Worm (Caenorhabditis elegans) whole organism, young adult: Measurements from ENCODE around the gene R10E9.3.
A peak's percentile ranks its signal among the peaks of the same experiment; 100 is the strongest.
"Not testable (repeated sequence)": the region's sequence is repeated elsewhere in the genome, so short reads cannot be mapped to it uniquely, and the experiment has no call there.

Source experiments
- B0035.1 ChIP-seq: sonication (generic microtip); optimal IDR thresholded peaks from 2 replicates; lab custom pipeline; 2016; ENCODE audit warnings: missing genetic modification characterization, mild to moderate bottlenecking, missing compliant biosample characterization, missing genotype, missing genetic modification reagents
- B0261.1 ChIP-seq: sonication (generic microtip); optimal IDR thresholded peaks from 2 replicates; lab custom pipeline; 2016; ENCODE audit warnings: mild to moderate bottlenecking, missing genetic modification characterization, moderate library complexity, missing compliant biosample characterization
- C17E4.6 ChIP-seq: fragments of 200-800 bp; sonication (Bioruptor generic); IDR thresholded peaks from 2 replicates; pipeline ENCODE4 v1.3.6; 2022; ENCODE audit warnings: missing genetic modification reagents, missing genetic modification characterization, missing compliant biosample characterization
- D2030.7 ChIP-seq: fragments of 200-800 bp; sonication (Bioruptor generic); IDR thresholded peaks from 2 replicates; pipeline ENCODE4 v1.3.6; 2022; ENCODE audit warnings: missing genetic modification reagents, missing genetic modification characterization, missing compliant biosample characterization
- F33H1.4 ChIP-seq: fragments of 200-800 bp; sonication (Bioruptor generic); IDR thresholded peaks from 2 replicates; pipeline ENCODE4 v1.3.6; 2022; ENCODE audit warnings: missing genetic modification reagents, missing genetic modification characterization, missing compliant biosample characterization
- F49E8.2 ChIP-seq: sonication (generic microtip); optimal IDR thresholded peaks from 3 replicates; lab custom pipeline; 2017; ENCODE audit warnings: missing genetic modification characterization, mild to moderate bottlenecking, missing compliant biosample characterization, antibody characterized with exemption, moderate library complexity; ENCODE audit not compliant: insufficient read depth
- F55B11.4 ChIP-seq: sonication (generic microtip); optimal IDR thresholded peaks from 2 replicates; lab custom pipeline; 2016; ENCODE audit warnings: missing compliant biosample characterization, missing genetic modification characterization, borderline replicate concordance; ENCODE audit not compliant: insufficient read depth
- K11D2.4 ChIP-seq: fragments of 200-800 bp; sonication (Bioruptor generic); IDR thresholded peaks from 2 replicates; pipeline ENCODE4 v1.3.6; 2022; ENCODE audit warnings: missing genetic modification reagents, missing genetic modification characterization, missing compliant biosample characterization
- K12H6.12 ChIP-seq: fragments of 200-800 bp; sonication (Bioruptor generic); optimal IDR thresholded peaks from 2 replicates; lab custom pipeline; 2018; ENCODE audit warnings: mild to moderate bottlenecking, missing genetic modification characterization, missing compliant biosample characterization
- T07F8.4 ChIP-seq: sonication (generic microtip); optimal IDR thresholded peaks from 2 replicates; lab custom pipeline; 2016; ENCODE audit warnings: mild to moderate bottlenecking, missing genetic modification characterization, moderate library complexity, missing compliant biosample characterization
- ZK185.1 ChIP-seq: sonication (generic microtip); optimal IDR thresholded peaks from 2 replicates; lab custom pipeline; 2016; ENCODE audit warnings: mild to moderate bottlenecking, missing genetic modification characterization, missing compliant biosample characterization; ENCODE audit not compliant: poor library complexity, severe bottlenecking
- ama-1 ChIP-seq, 3 experiments: fragments of 150-350 bp in 1 of 3; sonication (generic microtip) in 2 of 3; optimal IDR thresholded peaks; 2 replicates each; lab custom pipeline; 2014 to 2018; ENCODE audit warnings: missing biosample characterization in 2 of 3, missing genetic modification characterization in 2 of 3, missing genetic modification reagents in 2 of 3
- aptf-2 ChIP-seq: fragments of 200-800 bp; sonication (Bioruptor generic); conservative IDR thresholded peaks from 2 replicates; pipeline ENCODE4 v1.3.6; 2022; ENCODE audit warnings: missing genetic modification reagents, missing genetic modification characterization, missing compliant biosample characterization
- aptf-3 ChIP-seq: fragments of 200-800 bp; sonication (Bioruptor generic); IDR thresholded peaks from 2 replicates; pipeline ENCODE4 v1.3.6; 2022; ENCODE audit warnings: missing genetic modification characterization, missing compliant biosample characterization
- atf-7 ChIP-seq: sonication (generic microtip); optimal IDR thresholded peaks from 2 replicates; lab custom pipeline; 2017; ENCODE audit warnings: mild to moderate bottlenecking, missing genetic modification characterization, missing compliant biosample characterization
- attf-5 ChIP-seq: fragments of 200-800 bp; sonication (Bioruptor generic); optimal IDR thresholded peaks from 2 replicates; lab custom pipeline; 2018; ENCODE audit warnings: mild to moderate bottlenecking, missing genetic modification characterization, missing compliant biosample characterization
- attf-6 ChIP-seq: fragments of 200-800 bp; sonication (Bioruptor generic); IDR thresholded peaks from 2 replicates; pipeline ENCODE4 v1.3.6; 2022; ENCODE audit warnings: missing genetic modification reagents, missing genetic modification characterization, missing compliant biosample characterization
- bed-1 ChIP-seq: fragments of 200-800 bp; sonication (Bioruptor generic); IDR thresholded peaks from 2 replicates; pipeline ENCODE4 v1.3.6; 2022; ENCODE audit warnings: missing genetic modification reagents, missing genetic modification characterization, missing compliant biosample characterization
- ceh-40 ChIP-seq: fragments of 200-800 bp; sonication (Bioruptor generic); IDR thresholded peaks from 2 replicates; pipeline ENCODE4 v1.3.6; 2022; ENCODE audit warnings: missing genetic modification characterization, missing compliant biosample characterization
- dox-1 ChIP-seq: fragments of 200-800 bp; sonication (Bioruptor generic); IDR thresholded peaks from 2 replicates; pipeline ENCODE4 v1.3.6; 2022; ENCODE audit warnings: missing genetic modification reagents, missing genetic modification characterization, missing compliant biosample characterization
- egl-18 ChIP-seq: fragments of 200-800 bp; sonication (Bioruptor generic); IDR thresholded peaks from 2 replicates; pipeline ENCODE4 v1.3.6; 2022; ENCODE audit warnings: missing genetic modification reagents, missing genetic modification characterization, missing compliant biosample characterization
- hlh-12 ChIP-seq: sonication (generic microtip); optimal IDR thresholded peaks from 2 replicates; lab custom pipeline; 2016; ENCODE audit warnings: missing genetic modification characterization, missing compliant biosample characterization
- hmg-1.2 ChIP-seq: fragments of 200-800 bp; sonication (Bioruptor generic); IDR thresholded peaks from 2 replicates; pipeline ENCODE4 v1.3.6; 2022; ENCODE audit warnings: missing genetic modification reagents, missing genetic modification characterization, missing compliant biosample characterization
- let-526 ChIP-seq: fragments of 200-800 bp; sonication (Bioruptor generic); IDR thresholded peaks from 2 replicates; pipeline ENCODE4 v1.3.6; 2022; ENCODE audit warnings: missing genetic modification reagents, missing genetic modification characterization, missing compliant biosample characterization
- lin-54 ChIP-seq: fragments of 200-800 bp; sonication (Bioruptor generic); optimal IDR thresholded peaks from 2 replicates; lab custom pipeline; 2018; ENCODE audit warnings: mild to moderate bottlenecking, missing genetic modification characterization, missing compliant biosample characterization
- lir-1 ChIP-seq: fragments of 200-800 bp; sonication (Bioruptor generic); conservative IDR thresholded peaks from 2 replicates; pipeline ENCODE4 v1.3.6; 2022; ENCODE audit warnings: missing genetic modification reagents, missing genetic modification characterization, missing compliant biosample characterization
- madf-6 ChIP-seq: fragments of 200-800 bp; sonication (Bioruptor generic); IDR thresholded peaks from 2 replicates; pipeline ENCODE4 v1.3.6; 2022; ENCODE audit warnings: missing genetic modification reagents, missing genetic modification characterization, missing compliant biosample characterization
- madf-8 ChIP-seq: fragments of 200-800 bp; sonication (Bioruptor generic); conservative IDR thresholded peaks from 2 replicates; pipeline ENCODE4 v1.3.6; 2022; ENCODE audit warnings: missing genetic modification reagents, missing genetic modification characterization, missing compliant biosample characterization
- mcd-1 ChIP-seq: fragments of 200-800 bp; sonication (Bioruptor generic); IDR thresholded peaks from 2 replicates; pipeline ENCODE4 v1.3.6; 2022; ENCODE audit warnings: missing genetic modification reagents, missing genetic modification characterization, missing compliant biosample characterization
- mes-4 ChIP-seq: sonication (generic microtip); optimal IDR thresholded peaks from 2 replicates; lab custom pipeline; 2016; ENCODE audit warnings: missing genotype, missing genetic modification characterization, missing compliant biosample characterization
- nfya-2 ChIP-seq: fragments of 200-800 bp; sonication (Bioruptor generic); IDR thresholded peaks from 2 replicates; pipeline ENCODE4 v1.3.6; 2022; ENCODE audit warnings: missing genetic modification reagents, missing genetic modification characterization, missing compliant biosample characterization
- nhr-179 ChIP-seq: sonication (generic microtip); optimal IDR thresholded peaks from 2 replicates; lab custom pipeline; 2016; ENCODE audit warnings: mild to moderate bottlenecking, missing genetic modification characterization, missing compliant biosample characterization
- pbrm-1 ChIP-seq: fragments of 200-800 bp; sonication (Bioruptor generic); IDR thresholded peaks from 2 replicates; pipeline ENCODE4 v1.3.6; 2022; ENCODE audit warnings: missing genetic modification reagents, missing genetic modification characterization, missing compliant biosample characterization
- pha-4 ChIP-seq: fragments of 150-350 bp; sonication (generic microtip); optimal IDR thresholded peaks from 2 replicates; lab custom pipeline; 2014; ENCODE audit warnings: missing biosample characterization, missing genetic modification reagents, missing genetic modification characterization
- rcor-1 ChIP-seq: fragments of 200-800 bp; sonication (Bioruptor generic); IDR thresholded peaks from 2 replicates; pipeline ENCODE4 v1.3.6; 2022; ENCODE audit warnings: missing genetic modification reagents, missing genetic modification characterization, missing compliant biosample characterization
- rpc-1 ChIP-seq, 2 experiments: fragments of 150-350 bp in 1 of 2; sonication (generic microtip) in 1 of 2; optimal IDR thresholded peaks; 2 replicates each; lab custom pipeline; 2014 to 2018; ENCODE audit warnings: missing biosample characterization in 1 of 2, missing genetic modification characterization in 1 of 2, missing genetic modification reagents in 1 of 2, missing genotype in 1 of 2
- snpc-1.1 ChIP-seq: sonication (generic microtip); optimal IDR thresholded peaks from 2 replicates; lab custom pipeline; 2017; ENCODE audit warnings: missing genetic modification characterization, mild to moderate bottlenecking, missing compliant biosample characterization, antibody characterized with exemption, moderate library complexity, missing genotype, missing genetic modification reagents; ENCODE audit not compliant: insufficient read depth
- snpc-4 ChIP-seq, 5 experiments: fragments of 150-350 bp in 1 of 5; sonication (generic microtip) in 4 of 5; optimal IDR thresholded peaks; 2 replicates each; lab custom pipeline; 2014 to 2018; ENCODE audit warnings: missing genetic modification characterization in 5 of 5, missing biosample characterization in 3 of 5, antibody characterized with exemption in 2 of 5, mild to moderate bottlenecking in 2 of 5, missing compliant biosample characterization in 2 of 5, missing genotype in 2 of 5, moderate library complexity in 2 of 5, missing genetic modification reagents in 1 of 5
- somi-1 ChIP-seq: fragments of 200-800 bp; sonication (Bioruptor generic); optimal IDR thresholded peaks from 2 replicates; lab custom pipeline; 2018; ENCODE audit warnings: mild to moderate bottlenecking, missing genetic modification characterization, missing compliant biosample characterization
- unc-130 ChIP-seq: sonication (generic microtip); optimal IDR thresholded peaks from 2 replicates; lab custom pipeline; 2016; ENCODE audit warnings: missing genetic modification reagents, missing genetic modification characterization, missing compliant biosample characterization
- xnd-1 ChIP-seq: sonication (generic microtip); optimal IDR thresholded peaks from 2 replicates; lab custom pipeline; 2016; ENCODE audit warnings: missing genotype, missing genetic modification reagents, missing genetic modification characterization, missing compliant biosample characterization
- ztf-18 ChIP-seq: sonication (generic microtip); optimal IDR thresholded peaks from 2 replicates; lab custom pipeline; 2016; ENCODE audit warnings: missing genotype, mild to moderate bottlenecking, missing genetic modification characterization, missing compliant biosample characterization
- ztf-25 ChIP-seq: fragments of 200-800 bp; sonication (Bioruptor generic); IDR thresholded peaks from 2 replicates; pipeline ENCODE4 v1.3.6; 2022; ENCODE audit warnings: missing genetic modification reagents, missing genetic modification characterization, missing compliant biosample characterization
- ztf-26 ChIP-seq: sonication (generic microtip); optimal IDR thresholded peaks from 2 replicates; lab custom pipeline; 2017; ENCODE audit warnings: missing genetic modification characterization, missing compliant biosample characterization
- ztf-28 ChIP-seq: fragments of 200-800 bp; sonication (Bioruptor generic); IDR thresholded peaks from 2 replicates; pipeline ENCODE4 v1.3.6; 2022; ENCODE audit warnings: missing genetic modification reagents, missing genetic modification characterization, missing compliant biosample characterization

The R10E9.3 gene

ce11 chrIII:4001449-4001848, 41.4 kb downstream of the R10E9.3 start:
- TF ChIP-seq snpc-1.1 (tag; lab: Kevin White, UChicago) (peak; percentile 9), snpc-4 (tag; optimal IDR thresholded peaks at IDR 0.05; lab: Kevin White, UChicago) (peak in 3 of 4 experiments; percentile 16 to 78 (median 66))
- not testable (repeated sequence) for TF ChIP-seq snpc-4 (GFP tag; optimal IDR thresholded peaks at IDR 0.05; lab: Kevin White, UChicago)

DNA sequence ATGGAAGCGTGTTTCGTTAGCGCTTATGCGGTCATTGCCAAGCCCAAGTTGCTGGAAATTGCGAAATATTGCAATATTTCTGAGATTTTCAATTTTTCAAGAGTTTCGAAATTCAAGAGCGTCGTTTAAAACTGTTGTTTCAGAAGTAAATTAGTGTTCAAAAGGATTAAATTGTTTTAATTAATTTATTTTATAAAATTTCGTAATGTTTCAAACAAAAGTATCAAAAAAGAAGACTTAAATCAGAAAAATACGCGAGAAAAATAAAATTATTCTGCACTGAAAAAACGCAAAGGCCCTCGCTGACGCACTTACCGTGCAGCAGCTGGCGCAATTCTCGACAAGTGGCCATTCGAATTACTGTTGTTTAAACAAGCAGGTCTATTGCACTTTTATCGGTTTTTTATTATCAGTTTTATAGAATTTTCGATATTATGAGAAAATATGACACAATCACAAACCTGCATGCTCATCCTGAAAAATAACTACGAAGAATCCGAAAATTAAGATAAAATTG, 44.1 kb downstream of the R10E9.3 start, which contains the start of gene tif-1A:
Gene tif-1A (minus strand): TSS at position 51 of the 517 bp plus-strand sequence.
- TF ChIP-seq dox-1 (GFP tag; lab: Robert Waterston, UW) (peak; percentile 91), bed-1 (GFP tag; lab: Robert Waterston, UW) (no peak), pbrm-1 (GFP tag; lab: Robert Waterston, UW) (peak; percentile 82), D2030.7 (peak; percentile 65), ztf-25 (GFP tag; lab: Robert Waterston, UW) (no peak), let-526 (GFP tag; lab: Robert Waterston, UW) (no peak), unc-130 (GFP tag; lab: Kevin White, UChicago) (no peak), ztf-28 (GFP tag; lab: Robert Waterston, UW) (no peak), hmg-1.2 (GFP tag; lab: Robert Waterston, UW) (peak; percentile 51; the same call in 1 of the 2 replicates), ztf-26 (peak; percentile 25), C17E4.6 (GFP tag; lab: Robert Waterston, UW) (no peak), xnd-1 (tag; lab: Kevin White, UChicago) (peak; percentile 19), nfya-2 (GFP tag; lab: Robert Waterston, UW) (no peak), rcor-1 (GFP tag; lab: Robert Waterston, UW) (peak; percentile 52; the same call in 1 of the 2 replicates), attf-6 (GFP tag; lab: Robert Waterston, UW) (no peak), ZK185.1 (tag; lab: Kevin White, UChicago) (peak; percentile 66), ztf-18 (tag; lab: Kevin White, UChicago) (peak; percentile 97), madf-8 (GFP tag; lab: Robert Waterston, UW) (peak; percentile 48; the same call in 1 of the 2 replicates), lin-54 (GFP tag; lab: Kevin White, UChicago) (peak; percentile 83), mes-4 (no peak), K11D2.4 (GFP tag; lab: Robert Waterston, UW) (peak; percentile 58; the same call in 1 of the 2 replicates), B0261.1 (tag; lab: Kevin White, UChicago) (no peak), lir-1 (peak; percentile 66; the same call in 1 of the 2 replicates), B0035.1 (no peak), T07F8.4 (tag; lab: Kevin White, UChicago) (no peak), F33H1.4 (GFP tag; lab: Robert Waterston, UW) (peak; percentile 59), mcd-1 (GFP tag; lab: Robert Waterston, UW) (peak; percentile 83), aptf-2 (GFP tag; lab: Robert Waterston, UW) (no peak), K12H6.12 (peak; percentile 26), rpc-1 (optimal IDR thresholded peaks at IDR 0.05; lab: Kevin White, UChicago) (no peak), rpc-1 (tag; optimal IDR thresholded peaks at IDR 0.05; lab: Kevin White, UChicago) (no peak), pha-4 (tag; lab: Kevin White, UChicago) (peak; percentile 56), ceh-40 (GFP tag; lab: Robert Waterston, UW) (no peak), ama-1 (optimal IDR thresholded peaks at IDR 0.05; lab: Kevin White, UChicago) (no peak), ama-1 (GFP tag; optimal IDR thresholded peaks at IDR 0.05; lab: Kevin White, UChicago) (no peak), atf-7 (tag; lab: Kevin White, UChicago) (peak; percentile 32), attf-5 (GFP tag; lab: Kevin White, UChicago) (peak; percentile 88), hlh-12 (tag; lab: Kevin White, UChicago) (no peak), F49E8.2 (tag; lab: Kevin White, UChicago) (peak; percentile 35), madf-6 (GFP tag; lab: Robert Waterston, UW) (peak; percentile 77), nhr-179 (no peak), aptf-3 (GFP tag; lab: Robert Waterston, UW) (no peak), egl-18 (GFP tag; lab: Robert Waterston, UW) (no peak), F55B11.4 (tag; lab: Kevin White, UChicago) (no peak), somi-1 (GFP tag; lab: Kevin White, UChicago) (no peak)
